Fruit fly (Drosophila melanogaster) whole organism, embryonic: ENCODE results near the gene CG14439.

Experiments used
- Asciz ChIP-seq: fragments of 200-800 bp; sonication (Bioruptor generic); optimal IDR thresholded peaks from 2 replicates; lab custom pipeline; 2017; ENCODE audit warnings: missing biosample characterization, mild to moderate bottlenecking, missing genetic modification characterization, missing genetic modification reagents
- BEAF-32 ChIP-seq: fragments of 200-800 bp; sonication (Bioruptor generic); optimal IDR thresholded peaks from 3 replicates; lab custom pipeline; 2017; ENCODE audit warnings: missing biosample characterization, missing genetic modification characterization, mild to moderate bottlenecking, moderate library complexity, missing genetic modification reagents
- CG10209 ChIP-seq: fragments of 200-800 bp; sonication (Bioruptor generic); optimal IDR thresholded peaks from 3 replicates; lab custom pipeline; 2017; ENCODE audit warnings: missing biosample characterization, mild to moderate bottlenecking, missing genetic modification characterization, missing genetic modification reagents
- CG12104 ChIP-seq: fragments of 200-800 bp; sonication (Bioruptor generic); optimal IDR thresholded peaks from 3 replicates; lab custom pipeline; 2016; ENCODE audit warnings: missing biosample characterization, missing genetic modification characterization
- CG12236 ChIP-seq: fragments of 200-800 bp; sonication (Bioruptor generic); optimal IDR thresholded peaks from 2 replicates; lab custom pipeline; 2016; ENCODE audit warnings: missing biosample characterization, missing genetic modification characterization
- CG12769 ChIP-seq: fragments of 200-800 bp; sonication (Bioruptor generic); optimal IDR thresholded peaks from 2 replicates; lab custom pipeline; 2019; ENCODE audit warnings: missing biosample characterization, mild to moderate bottlenecking, missing genetic modification characterization, moderate library complexity
- CG13894 ChIP-seq: fragments of 200-800 bp; sonication (Bioruptor generic); optimal IDR thresholded peaks from 3 replicates; lab custom pipeline; 2018; ENCODE audit warnings: missing biosample characterization, mild to moderate bottlenecking, missing genetic modification characterization, moderate library complexity
- CG14441 ChIP-seq: fragments of 200-800 bp; sonication (Bioruptor generic); IDR thresholded peaks from 2 replicates; pipeline ENCODE4 v1.3.6; 2022; ENCODE audit warnings: missing biosample characterization, missing genetic modification characterization
- CG15011 ChIP-seq: fragments of 200-800 bp; sonication (Bioruptor generic); optimal IDR thresholded peaks from 3 replicates; lab custom pipeline; 2018; ENCODE audit warnings: missing biosample characterization, mild to moderate bottlenecking, missing genetic modification characterization
- CG15073 ChIP-seq: fragments of 200-800 bp; sonication (Bioruptor generic); optimal IDR thresholded peaks from 2 replicates; lab custom pipeline; 2016; ENCODE audit warnings: missing biosample characterization, missing genetic modification characterization
- CG15696 ChIP-seq: fragments of 200-800 bp; sonication (Bioruptor generic); optimal IDR thresholded peaks from 2 replicates; lab custom pipeline; 2019; ENCODE audit warnings: missing biosample characterization, mild to moderate bottlenecking, missing genetic modification characterization, moderate library complexity
- CG17612 ChIP-seq: fragments of 200-800 bp; sonication (Bioruptor generic); IDR thresholded peaks from 2 replicates; pipeline ENCODE4 v1.3.6; 2022; ENCODE audit warnings: missing biosample characterization, missing genetic modification characterization
- CG17912 ChIP-seq: fragments of 200-800 bp; sonication (Bioruptor generic); optimal IDR thresholded peaks from 2 replicates; lab custom pipeline; 2018; ENCODE audit warnings: missing biosample characterization, mild to moderate bottlenecking, missing genetic modification characterization
- CG2202 ChIP-seq: fragments of 200-800 bp; sonication (Bioruptor generic); optimal IDR thresholded peaks from 2 replicates; lab custom pipeline; 2018; ENCODE audit warnings: missing biosample characterization, mild to moderate bottlenecking, missing genetic modification characterization
- CG2712 ChIP-seq: fragments of 200-800 bp; optimal IDR thresholded peaks from 3 replicates; lab custom pipeline; 2019; ENCODE audit warnings: missing biosample characterization, mild to moderate bottlenecking, missing genetic modification characterization, moderate library complexity
- CG2875 ChIP-seq: fragments of 200-800 bp; sonication (Bioruptor generic); optimal IDR thresholded peaks from 2 replicates; lab custom pipeline; 2017; ENCODE audit warnings: missing biosample characterization, mild to moderate bottlenecking, missing genetic modification characterization, missing genetic modification reagents
- CG31365 ChIP-seq: fragments of 200-800 bp; sonication (Bioruptor generic); optimal IDR thresholded peaks from 2 replicates; lab custom pipeline; 2018; ENCODE audit warnings: missing biosample characterization, mild to moderate bottlenecking, missing genetic modification characterization
- CG31441 ChIP-seq: fragments of 200-800 bp; sonication (Bioruptor generic); IDR thresholded peaks from 2 replicates; pipeline ENCODE4 v1.3.6; 2022; ENCODE audit warnings: missing biosample characterization, missing genetic modification characterization
- CG3407 ChIP-seq: fragments of 200-800 bp; sonication (Bioruptor generic); optimal IDR thresholded peaks from 2 replicates; lab custom pipeline; 2018; ENCODE audit warnings: missing biosample characterization, mild to moderate bottlenecking, missing genetic modification characterization
- CG3847 ChIP-seq: fragments of 200-800 bp; sonication (Bioruptor generic); IDR thresholded peaks from 2 replicates; pipeline ENCODE4 v1.3.6; 2022; ENCODE audit warnings: missing biosample characterization, missing genetic modification characterization
- CG42726 ChIP-seq: fragments of 200-800 bp; sonication (Bioruptor generic); IDR thresholded peaks from 2 replicates; pipeline ENCODE4 v1.3.6; 2022; ENCODE audit warnings: missing biosample characterization, missing genetic modification characterization; ENCODE audit not compliant: partially characterized antibody
- CG4404 ChIP-seq: fragments of 200-800 bp; sonication (Bioruptor generic); IDR thresholded peaks from 2 replicates; pipeline ENCODE4 v1.3.6; 2022; ENCODE audit warnings: missing biosample characterization, missing genetic modification characterization
- CG6683 ChIP-seq: fragments of 200-800 bp; sonication (Bioruptor generic); optimal IDR thresholded peaks from 2 replicates; lab custom pipeline; 2017; ENCODE audit warnings: missing biosample characterization, mild to moderate bottlenecking, missing genetic modification characterization, missing genetic modification reagents
- CG8281 ChIP-seq: fragments of 200-800 bp; sonication (Bioruptor generic); optimal IDR thresholded peaks from 2 replicates; lab custom pipeline; 2018; ENCODE audit warnings: missing biosample characterization, mild to moderate bottlenecking, missing genetic modification characterization, moderate library complexity
- CG8388 ChIP-seq: fragments of 200-800 bp; sonication (Bioruptor generic); optimal IDR thresholded peaks from 2 replicates; lab custom pipeline; 2019; ENCODE audit warnings: missing biosample characterization, mild to moderate bottlenecking, missing genetic modification characterization, moderate library complexity
- CTCF ChIP-seq: fragments of 200-800 bp; sonication (Bioruptor generic); optimal IDR thresholded peaks from 2 replicates; lab custom pipeline; 2017; ENCODE audit warnings: missing biosample characterization, mild to moderate bottlenecking, missing genetic modification characterization, moderate library complexity
- Chrac-16 ChIP-seq: fragments of 200-800 bp; sonication (Bioruptor generic); optimal IDR thresholded peaks from 3 replicates; lab custom pipeline; 2016; ENCODE audit warnings: missing biosample characterization, missing genetic modification characterization
- ERR ChIP-seq: fragments of 200-800 bp; sonication (Bioruptor generic); optimal IDR thresholded peaks from 2 replicates; lab custom pipeline; 2016; ENCODE audit warnings: missing biosample characterization, missing genetic modification characterization
- Ets65A ChIP-seq: fragments of 200-800 bp; sonication (Bioruptor generic); peaks from one replicate; lab custom pipeline; 2016; ENCODE audit warnings: missing biosample characterization, missing genetic modification characterization
- HLH3B ChIP-seq: fragments of 200-800 bp; sonication (Bioruptor generic); IDR thresholded peaks from 2 replicates; pipeline ENCODE4 v1.3.6; 2022; ENCODE audit warnings: missing biosample characterization, missing genetic modification characterization
- Hmr ChIP-seq: fragments of 200-800 bp; sonication (Bioruptor generic); optimal IDR thresholded peaks from 3 replicates; lab custom pipeline; 2017; ENCODE audit warnings: mild to moderate bottlenecking, missing biosample characterization, missing genetic modification reagents, missing genetic modification characterization
- Hr78 ChIP-seq, 2 experiments: fragments of 200-800 bp in 1 of 2; fragments of >200 bp in 1 of 2; sonication (Bioruptor generic) in 1 of 2; optimal IDR thresholded peaks; 2 replicates each; lab custom pipeline; 2017 to 2019; ENCODE audit warnings: missing biosample characterization in 2 of 2, missing genetic modification characterization in 2 of 2, mild to moderate bottlenecking in 1 of 2, moderate library complexity in 1 of 2
- Ravus ChIP-seq: fragments of 200-800 bp; sonication (Bioruptor generic); IDR thresholded peaks from 2 replicates; pipeline ENCODE4 v1.3.6; 2022; ENCODE audit warnings: missing biosample characterization, missing genetic modification characterization
- Rfx ChIP-seq: fragments of 200-800 bp; sonication (Bioruptor generic); IDR thresholded peaks from 2 replicates; pipeline ENCODE4 v1.3.6; 2022; ENCODE audit warnings: missing biosample characterization, missing genetic modification characterization
- Taf1 ChIP-seq: fragments of 200-800 bp; sonication (Bioruptor generic); IDR thresholded peaks from 2 replicates; pipeline ENCODE4 v1.3.6; 2022; ENCODE audit warnings: missing biosample characterization, missing genetic modification characterization
- Tbp ChIP-seq: fragments of >200 bp; optimal IDR thresholded peaks from 2 replicates; lab custom pipeline; 2018; ENCODE audit warnings: missing biosample characterization, missing genetic modification characterization
- amos ChIP-seq: fragments of 200-800 bp; sonication (Bioruptor generic); IDR thresholded peaks from 2 replicates; pipeline ENCODE4 v1.3.6; 2022; ENCODE audit warnings: missing biosample characterization, missing genetic modification characterization; ENCODE audit not compliant: partially characterized antibody
- bab2 ChIP-seq: fragments of 200-800 bp; sonication (Bioruptor generic); optimal IDR thresholded peaks from 2 replicates; lab custom pipeline; 2016; ENCODE audit warnings: missing biosample characterization, missing genetic modification characterization
- bcd ChIP-seq: fragments of 200-800 bp; sonication (Bioruptor generic); optimal IDR thresholded peaks from 2 replicates; lab custom pipeline; 2017; ENCODE audit warnings: missing biosample characterization, mild to moderate bottlenecking, missing genetic modification characterization
- chn ChIP-seq: fragments of 200-800 bp; sonication (Bioruptor generic); optimal IDR thresholded peaks from 2 replicates; lab custom pipeline; 2016; ENCODE audit warnings: missing biosample characterization, missing genetic modification characterization
- cwo ChIP-seq: fragments of 200-800 bp; sonication (Bioruptor generic); optimal IDR thresholded peaks from 3 replicates; lab custom pipeline; 2017; ENCODE audit warnings: missing biosample characterization, missing genetic modification characterization, mild to moderate bottlenecking, moderate library complexity, missing genetic modification reagents
- fru ChIP-seq: fragments of >200 bp; optimal IDR thresholded peaks from 2 replicates; lab custom pipeline; 2017
- ken ChIP-seq: fragments of 200-800 bp; sonication (Bioruptor generic); IDR thresholded peaks from 3 replicates; pipeline ENCODE4 v1.3.6; 2022; ENCODE audit warnings: missing biosample characterization, missing genetic modification characterization
- knrl ChIP-seq: fragments of 200-800 bp; sonication (Bioruptor generic); IDR thresholded peaks from 3 replicates; pipeline ENCODE4 v1.3.6; 2022; ENCODE audit warnings: missing biosample characterization, missing genetic modification characterization; ENCODE audit not compliant: partially characterized antibody
- maf-S ChIP-seq: fragments of 200-800 bp; sonication (Bioruptor generic); optimal IDR thresholded peaks from 2 replicates; lab custom pipeline; 2016; ENCODE audit warnings: missing biosample characterization, missing genetic modification characterization
- peb ChIP-seq: fragments of 200-800 bp; sonication (Bioruptor generic); IDR thresholded peaks from 2 replicates; pipeline ENCODE4 v1.3.6; 2022; ENCODE audit warnings: missing biosample characterization, missing genetic modification characterization
- seq ChIP-seq: fragments of 200-800 bp; sonication (Bioruptor generic); IDR thresholded peaks from 2 replicates; pipeline ENCODE4 v1.3.6; 2022; ENCODE audit warnings: missing biosample characterization, missing genetic modification characterization
- slbo ChIP-seq: fragments of 200-800 bp; sonication (Bioruptor generic); IDR thresholded peaks from 2 replicates; pipeline ENCODE4 v1.3.6; 2022; ENCODE audit warnings: missing biosample characterization, missing genetic modification characterization
- tgo ChIP-seq: fragments of 200-800 bp; sonication (Bioruptor generic); IDR thresholded peaks from 3 replicates; pipeline ENCODE4 v1.3.6; 2022; ENCODE audit warnings: missing biosample characterization, missing genetic modification characterization
- unpg ChIP-seq: fragments of 200-800 bp; sonication (Bioruptor generic); optimal IDR thresholded peaks from 3 replicates; lab custom pipeline; 2018; ENCODE audit warnings: missing biosample characterization, mild to moderate bottlenecking, missing genetic modification characterization, moderate library complexity
- vvl ChIP-seq: fragments of 200-800 bp; sonication (Bioruptor generic); IDR thresholded peaks from 2 replicates; pipeline ENCODE4 v1.3.6; 2022; ENCODE audit warnings: missing biosample characterization, missing genetic modification characterization

Gene CG14439

DNA sequence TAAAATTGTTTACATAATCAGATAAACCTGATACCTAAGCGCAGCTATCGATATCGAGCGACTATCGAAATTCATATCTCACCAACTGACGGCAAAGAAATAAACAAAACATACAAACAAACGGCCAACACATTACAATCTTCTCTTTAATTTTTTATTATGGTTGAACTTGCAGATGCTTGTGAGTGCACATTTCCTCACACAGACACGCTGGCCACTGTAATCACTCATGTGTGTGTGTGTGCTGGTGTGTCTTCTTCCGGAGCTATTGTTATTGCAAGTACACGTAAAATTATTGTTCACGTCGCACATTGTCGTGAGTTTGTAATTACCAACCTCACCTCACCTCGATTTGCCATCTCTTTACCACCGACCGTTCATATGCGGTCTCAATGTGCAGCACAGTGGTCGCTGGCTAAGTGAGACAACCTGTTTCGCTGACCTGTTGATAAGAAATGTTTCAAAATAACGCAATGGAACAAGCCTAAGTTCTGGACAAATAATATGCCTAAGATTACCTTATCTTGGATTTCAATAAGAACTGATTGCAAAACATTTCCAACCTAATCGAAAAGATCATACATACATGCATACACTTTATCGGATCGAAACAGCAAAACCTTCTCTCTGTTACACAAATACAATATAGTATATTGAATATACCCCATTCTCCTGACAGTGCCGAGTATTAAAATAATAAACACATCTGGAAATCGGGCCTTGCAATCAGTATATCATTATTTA lies 42.1 kb upstream of the CG14439 start (continued):
- TF ChIP-seq maf-S (GFP tag; lab: Kevin White, UChicago) (no peak), CG2875 (GFP tag; lab: Kevin White, UChicago) (no peak), BEAF-32 (GFP tag; lab: Kevin White, UChicago) (no peak), CG13894 (tag; lab: Kevin White, UChicago) (no peak), CG17912 (no peak), vvl (GFP tag; lab: Robert Waterston, UW) (peak; percentile 10; the same call in 1 of the 2 replicates), Ets65A (GFP tag; lab: Kevin White, UChicago) (no peak), peb (GFP tag; lab: Robert Waterston, UW) (no peak), ERR (no peak), bcd (GFP tag; lab: Kevin White, UChicago) (no peak), CG12769 (tag; lab: Kevin White, UChicago) (no peak), slbo (GFP tag; lab: Robert Waterston, UW) (peak; percentile 12; the same call in 1 of the 2 replicates), CG3407 (GFP tag; lab: Kevin White, UChicago) (no peak), unpg (GFP tag; lab: Kevin White, UChicago) (no peak), Chrac-16 (GFP tag; lab: Kevin White, UChicago) (no peak), seq (GFP tag; lab: Robert Waterston, UW) (no peak), CG15011 (GFP tag; lab: Kevin White, UChicago) (no peak), CG6683 (no peak), HLH3B (GFP tag; lab: Robert Waterston, UW) (no peak), CG2202 (tag; lab: Kevin White, UChicago) (no peak), chn (no peak), CG8388 (no peak), Ravus (GFP tag; lab: Robert Waterston, UW) (no peak), CG2712 (tag; lab: Kevin White, UChicago) (peak; percentile 19), CG14441 (GFP tag; lab: Robert Waterston, UW) (peak; percentile 81), Taf1 (GFP tag; lab: Robert Waterston, UW) (no peak), cwo (GFP tag; lab: Kevin White, UChicago) (peak; percentile 8), CG31441 (no peak), CG4404 (GFP tag; lab: Robert Waterston, UW) (no peak), CG31365 (tag; lab: Kevin White, UChicago) (no peak), Hr78 (GFP tag; optimal IDR thresholded peaks at IDR 0.05; lab: Kevin White, UChicago) (no peak), CG3847 (no peak), CG8281 (no peak), CG15696 (tag; lab: Kevin White, UChicago) (no peak), CG12236 (GFP tag; lab: Kevin White, UChicago) (no peak), Rfx (GFP tag; lab: Robert Waterston, UW) (no peak), CG10209 (no peak), amos (GFP tag; lab: Robert Waterston, UW) (no peak), ken (GFP tag; lab: Robert Waterston, UW) (0 out of 3 replicates have a peak, but pooled peaks have one; percentile 23), CG42726 (GFP tag; lab: Robert Waterston, UW) (no peak), tgo (GFP tag; lab: Robert Waterston, UW) (no peak), knrl (no peak), CG15073 (GFP tag; lab: Kevin White, UChicago) (no peak), Hmr (no peak), fru (lab: Kevin White, UChicago) (no peak), bab2 (GFP tag; lab: Kevin White, UChicago) (no peak), Tbp (GFP tag; lab: Kevin White, UChicago) (no peak), Asciz (GFP tag; lab: Kevin White, UChicago) (peak; percentile 1), CTCF (GFP tag; lab: Kevin White, UChicago) (no peak), CG17612 (GFP tag; lab: Robert Waterston, UW) (no peak), CG12104 (no peak)
